Worm (Caenorhabditis elegans): ENCODE data around the gene hpr-9.
A peak's percentile ranks its signal among the peaks of the same experiment; 100 is the strongest.

hpr-9 gene

DNA sequence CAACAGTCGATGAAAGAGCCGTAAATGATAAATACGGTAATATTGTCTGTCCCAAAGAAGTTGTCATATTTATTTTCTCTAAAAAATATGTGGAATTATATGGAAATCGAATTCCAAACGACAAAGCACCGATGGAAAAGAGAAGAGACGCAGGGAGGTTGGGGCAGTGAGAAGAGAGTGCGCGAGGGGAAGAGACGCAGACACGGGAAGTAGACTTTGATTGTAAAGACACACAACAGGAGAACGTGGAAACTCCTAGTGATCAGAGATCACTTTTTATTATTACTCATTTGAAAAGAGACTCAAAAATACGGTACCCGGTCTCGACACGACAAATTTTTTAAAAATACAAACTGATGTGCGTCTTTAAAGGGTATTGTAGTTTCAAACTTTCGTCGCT, 7.0 kb downstream of the hpr-9 start:
- TF ChIP-seq him-1 (tag; optimal IDR thresholded peaks at IDR 0.05) = no peak
- no peak for TF ChIP-seq let-526 (GFP tag; IDR thresholded peaks at IDR 0.05)
- TF ChIP-seq lin-40 (tag; optimal IDR thresholded peaks at IDR 0.05) = peak; percentile 32
- no peak for TF ChIP-seq nhr-27 (tag; optimal IDR thresholded peaks at IDR 0.05)
- no peak for TF ChIP-seq B0336.3 (GFP tag; IDR thresholded peaks at IDR 0.05)
- TF ChIP-seq attf-5 (GFP tag; optimal IDR thresholded peaks at IDR 0.05) = peak; percentile 24
- TF ChIP-seq lag-1 (GFP tag; IDR thresholded peaks at IDR 0.05) = no peak
- TF ChIP-seq snpc-3.4 (tag; optimal IDR thresholded peaks at IDR 0.05) = no peak
- TF ChIP-seq egl-18 (GFP tag; IDR thresholded peaks at IDR 0.05) = no peak
- 0 out of 2 replicates have a peak, but pooled peaks have one; percentile 34 for TF ChIP-seq nfyb-1 (GFP tag; IDR thresholded peaks at IDR 0.05)
- TF ChIP-seq let-607 (tag; optimal IDR thresholded peaks at IDR 0.05) = peak in 1 of 2 experiments; percentile 1
- peak; percentile 9 for TF ChIP-seq tbp1 (GFP tag; optimal IDR thresholded peaks at IDR 0.05)
- TF ChIP-seq nhr-179 (tag; optimal IDR thresholded peaks at IDR 0.05) = no peak
- no peak for TF ChIP-seq snpc-1.1 (tag; optimal IDR thresholded peaks at IDR 0.05; ENCODE audit: insufficient read depth)
- TF ChIP-seq F33H1.4 (GFP tag; IDR thresholded peaks at IDR 0.05) = peak; percentile 14; the same call in 1 of the 2 replicates
- no peak for TF ChIP-seq ekl-4 (GFP tag; IDR thresholded peaks at IDR 0.05)
- no peak for TF ChIP-seq lin-26 (GFP tag; IDR thresholded peaks at IDR 0.05)
- no peak for TF ChIP-seq C17E4.6 (GFP tag; IDR thresholded peaks at IDR 0.05)
- no peak for TF ChIP-seq lir-1 (GFP tag; conservative IDR thresholded peaks at IDR 0.05)
- peak; percentile 24; the same call in 1 of the 2 replicates for TF ChIP-seq mcd-1 (GFP tag; IDR thresholded peaks at IDR 0.05)
- no peak for TF ChIP-seq ceh-91 (GFP tag; IDR thresholded peaks at IDR 0.05)
- no peak for TF ChIP-seq snpc-4 (GFP tag; optimal IDR thresholded peaks at IDR 0.05)
- peak in 1 of 4 experiments; percentile 18 for TF ChIP-seq snpc-4 (tag; optimal IDR thresholded peaks at IDR 0.05)
- no peak for TF ChIP-seq B0035.1 (tag; optimal IDR thresholded peaks at IDR 0.05)
- no peak for TF ChIP-seq ztf-26 (tag; optimal IDR thresholded peaks at IDR 0.05)
- TF ChIP-seq die-1 (tag; optimal IDR thresholded peaks at IDR 0.05) = no peak
- no peak for TF ChIP-seq ztf-6 (GFP tag; IDR thresholded peaks at IDR 0.05)
- TF ChIP-seq K12H6.12 (tag; optimal IDR thresholded peaks at IDR 0.05) = no peak
- no peak for TF ChIP-seq fkh-3 (tag; optimal IDR thresholded peaks at IDR 0.05)
- no peak for TF ChIP-seq mes-4 (tag; optimal IDR thresholded peaks at IDR 0.05)
- no peak for TF ChIP-seq ztf-28 (GFP tag; IDR thresholded peaks at IDR 0.05)
- TF ChIP-seq efl-1 (GFP tag; optimal IDR thresholded peaks at IDR 0.05) = no peak
- no peak for TF ChIP-seq mel-28 (tag; optimal IDR thresholded peaks at IDR 0.05; ENCODE audit: borderline replicate concordance)
- TF ChIP-seq nfya-1 (tag; optimal IDR thresholded peaks at IDR 0.05; ENCODE audit: borderline replicate concordance, insufficient read depth) = no peak
- no peak for TF ChIP-seq mxl-1 (tag; optimal IDR thresholded peaks at IDR 0.05)
- TF ChIP-seq hmg-1.2 (GFP tag; IDR thresholded peaks at IDR 0.05) = peak; percentile 99
- TF ChIP-seq unc-62 (GFP tag; optimal IDR thresholded peaks at IDR 0.05) = no peak
- TF ChIP-seq dpl-1 (GFP tag; optimal IDR thresholded peaks at IDR 0.05) = no peak
- no peak for TF ChIP-seq chd-7 (tag; optimal IDR thresholded peaks at IDR 0.05)
- TF ChIP-seq F23B12.7 (tag; optimal IDR thresholded peaks at IDR 0.05; ENCODE audit: insufficient read depth) = no peak
- no peak for TF ChIP-seq athp-1 (tag; optimal IDR thresholded peaks at IDR 0.05)
- TF ChIP-seq B0019.2 (GFP tag; conservative IDR thresholded peaks at IDR 0.05) = no peak
- TF ChIP-seq pbrm-1 (GFP tag; IDR thresholded peaks at IDR 0.05) = no peak
